Worm (Caenorhabditis elegans) whole organism, young adult: ENCODE measurements around the gene klp-7.

Experiments
- ccch-3 ChIP-seq: fragments of 200-800 bp; sonication (Bioruptor generic); optimal IDR thresholded peaks from 2 replicates; lab custom pipeline; 2018; ENCODE audit warnings: mild to moderate bottlenecking, missing genetic modification characterization, missing compliant biosample characterization
- hrde-1 ChIP-seq: sonication (generic microtip); optimal IDR thresholded peaks from 2 replicates; lab custom pipeline; 2016; ENCODE audit warnings: missing genetic modification characterization, mild to moderate bottlenecking, missing compliant biosample characterization, moderate library complexity, missing genotype, missing genetic modification reagents, borderline replicate concordance
- let-526 ChIP-seq: fragments of 200-800 bp; sonication (Bioruptor generic); IDR thresholded peaks from 2 replicates; pipeline ENCODE4 v1.3.6; 2022; ENCODE audit warnings: missing genetic modification reagents, missing genetic modification characterization, missing compliant biosample characterization
- nfyb-1 ChIP-seq: fragments of 200-800 bp; sonication (Bioruptor generic); IDR thresholded peaks from 2 replicates; pipeline ENCODE4 v1.3.6; 2022; ENCODE audit warnings: missing genetic modification reagents, missing genetic modification characterization, missing compliant biosample characterization
- nhr-80 ChIP-seq: sonication (generic microtip); optimal IDR thresholded peaks from 2 replicates; lab custom pipeline; 2016; ENCODE audit warnings: missing genetic modification characterization, missing compliant biosample characterization
- somi-1 ChIP-seq: fragments of 200-800 bp; sonication (Bioruptor generic); optimal IDR thresholded peaks from 2 replicates; lab custom pipeline; 2018; ENCODE audit warnings: mild to moderate bottlenecking, missing genetic modification characterization, missing compliant biosample characterization
- ztf-28 ChIP-seq: fragments of 200-800 bp; sonication (Bioruptor generic); IDR thresholded peaks from 2 replicates; pipeline ENCODE4 v1.3.6; 2022; ENCODE audit warnings: missing genetic modification reagents, missing genetic modification characterization, missing compliant biosample characterization
- ztf-6 ChIP-seq: fragments of 200-800 bp; sonication (Bioruptor generic); IDR thresholded peaks from 2 replicates; pipeline ENCODE4 v1.3.6; 2022; ENCODE audit warnings: missing genetic modification reagents, missing genetic modification characterization, missing compliant biosample characterization

- TF ChIP-seq nhr-80: no peak
- TF ChIP-seq ztf-28 (GFP tag; lab: Robert Waterston, UW): no peak
- TF ChIP-seq nfyb-1: no peak
- no peak for TF ChIP-seq ccch-3 (GFP tag; lab: Kevin White, UChicago)
- TF ChIP-seq ztf-6 (GFP tag; lab: Robert Waterston, UW): no peak
- no peak for TF ChIP-seq hrde-1
- TF ChIP-seq let-526: no peak
- TF ChIP-seq somi-1 (GFP tag; lab: Kevin White, UChicago): no peak
These were observed 18.5 kb downstream of the klp-7 start for ce11 chrIII:10824206-10824605.
